Fruit fly (Drosophila melanogaster): ENCODE measurements around the gene CG9154.

DNA sequence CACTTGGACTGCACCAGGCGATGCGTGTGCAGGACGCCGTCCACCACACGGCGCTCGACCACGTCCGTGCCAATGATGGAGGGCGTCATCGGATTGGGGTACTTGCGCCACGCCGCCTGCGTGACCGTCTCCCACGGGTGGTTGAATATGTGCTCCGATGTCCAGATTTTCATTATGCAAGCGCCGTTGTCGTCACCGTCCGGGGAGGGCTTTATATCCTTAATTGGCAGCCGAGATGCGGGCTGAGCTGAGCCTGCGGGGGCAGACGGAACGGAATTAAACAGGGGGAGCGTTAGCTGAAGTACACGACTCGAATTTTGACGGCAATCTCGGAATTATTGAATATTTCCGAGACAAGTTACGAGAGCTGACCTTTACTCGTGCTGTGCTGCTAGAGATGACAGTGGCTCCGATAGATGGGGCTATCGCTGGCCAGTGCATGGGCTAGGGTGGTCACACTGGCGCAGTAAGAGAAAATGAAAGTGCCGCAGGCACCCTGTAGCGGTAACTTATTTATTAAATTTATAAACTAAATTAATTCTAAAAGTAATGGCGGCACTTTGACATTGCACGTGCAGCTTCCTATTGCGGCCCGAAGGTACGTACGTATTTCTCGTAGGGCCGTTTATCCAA is 22.8 kb downstream of the CG9154 start, which contains the start of gene IPIP:
- TF ChIP-seq GATAd (GFP tag; optimal IDR thresholded peaks at IDR 0.05) (no peak), jim (GFP tag; optimal IDR thresholded peaks at IDR 0.05) (no peak), rgr (GFP tag; optimal IDR thresholded peaks at IDR 0.05) (peak; percentile 60), dmrt93B (GFP tag; optimal IDR thresholded peaks at IDR 0.05) (no peak), sv (GFP tag; optimal IDR thresholded peaks at IDR 0.05) (no peak), N (GFP tag; optimal IDR thresholded peaks at IDR 0.05) (no peak), h (GFP tag; optimal IDR thresholded peaks at IDR 0.05) (peak; percentile 69)

Measured in whole organism, wandering third instar larva.